Worm (Caenorhabditis elegans) whole organism, young adult: ENCODE data around the gene nep-9.

Experiments
- Y79H2A.3 ChIP-seq: fragments of 200-800 bp; sonication (Bioruptor generic); conservative IDR thresholded peaks from 2 replicates; pipeline ENCODE4 v1.3.6; 2022; ENCODE audit warnings: missing genetic modification reagents, missing genetic modification characterization, missing compliant biosample characterization
- ama-1 ChIP-seq, 3 experiments: fragments of 150-350 bp in 1 of 3; sonication (generic microtip) in 2 of 3; optimal IDR thresholded peaks; 2 replicates each; lab custom pipeline; 2014 to 2018; ENCODE audit warnings: missing biosample characterization in 2 of 3, missing genetic modification characterization in 2 of 3, missing genetic modification reagents in 2 of 3
- ceh-40 ChIP-seq: fragments of 200-800 bp; sonication (Bioruptor generic); IDR thresholded peaks from 2 replicates; pipeline ENCODE4 v1.3.6; 2022; ENCODE audit warnings: missing genetic modification characterization, missing compliant biosample characterization
- chd-7 ChIP-seq: sonication (generic microtip); optimal IDR thresholded peaks from 2 replicates; lab custom pipeline; 2016; ENCODE audit warnings: mild to moderate bottlenecking, missing genetic modification characterization, moderate library complexity, missing compliant biosample characterization
- nfya-1 ChIP-seq: sonication (generic microtip); optimal IDR thresholded peaks from 2 replicates; lab custom pipeline; 2017; ENCODE audit warnings: antibody characterized with exemption, missing compliant biosample characterization, missing genetic modification characterization, borderline replicate concordance; ENCODE audit not compliant: insufficient read depth
- snpc-4 ChIP-seq, 5 experiments: fragments of 150-350 bp in 1 of 5; sonication (generic microtip) in 4 of 5; optimal IDR thresholded peaks; 2 replicates each; lab custom pipeline; 2014 to 2018; ENCODE audit warnings: missing genetic modification characterization in 5 of 5, missing biosample characterization in 3 of 5, antibody characterized with exemption in 2 of 5, mild to moderate bottlenecking in 2 of 5, missing compliant biosample characterization in 2 of 5, missing genotype in 2 of 5, moderate library complexity in 2 of 5, missing genetic modification reagents in 1 of 5

- TF ChIP-seq nfya-1 (tag; lab: Kevin White, UChicago) (no peak), Y79H2A.3 (GFP tag; lab: Robert Waterston, UW) (no peak), ama-1 (optimal IDR thresholded peaks at IDR 0.05; lab: Kevin White, UChicago) (no peak), ama-1 (GFP tag; optimal IDR thresholded peaks at IDR 0.05; lab: Kevin White, UChicago) (no peak), chd-7 (no peak), ceh-40 (GFP tag; lab: Robert Waterston, UW) (no peak), snpc-4 (GFP tag; optimal IDR thresholded peaks at IDR 0.05; lab: Kevin White, UChicago) (no peak), snpc-4 (tag; optimal IDR thresholded peaks at IDR 0.05; lab: Kevin White, UChicago) (no peak)
Measured at ce11 chrII:3368097-3368496, 31.0 kb downstream of the nep-9 start, which contains the start of gene Y49F6C.7.
